Worm (Caenorhabditis elegans): ENCODE results near the gene faxc-2.
A peak's percentile ranks its signal among the peaks of the same experiment; 100 is the strongest.

The faxc-2 gene

ce11 chrII:13299166-13299805 is 9.8 kb upstream of the faxc-2 start:
- TF ChIP-seq snpc-4 (tag; optimal IDR thresholded peaks at IDR 0.05) (no peak), nhr-21 (tag; optimal IDR thresholded peaks at IDR 0.05) (no peak), fos-1 (tag; optimal IDR thresholded peaks at IDR 0.05) (peak; percentile 87), skn-1 (tag; optimal IDR thresholded peaks at IDR 0.05) (no peak), aly-2 (tag; optimal IDR thresholded peaks at IDR 0.05) (no peak), nhr-25 (tag; optimal IDR thresholded peaks at IDR 0.05) (no peak), peb-1 (tag; optimal IDR thresholded peaks at IDR 0.05) (no peak), F13H6.1 (tag; optimal IDR thresholded peaks at IDR 0.05) (no peak), sma-9 (GFP tag; optimal IDR thresholded peaks at IDR 0.05) (peak; percentile 56), sma-9 (tag; optimal IDR thresholded peaks at IDR 0.05) (no peak), mab-5 (tag; optimal IDR thresholded peaks at IDR 0.05) (no peak), crh-2 (tag; optimal IDR thresholded peaks at IDR 0.05) (peak; percentile 28), gmeb-1 (tag; optimal IDR thresholded peaks at IDR 0.05) (peak; percentile 12), nhr-12 (tag; optimal IDR thresholded peaks at IDR 0.05) (no peak), nhr-6 (tag; optimal IDR thresholded peaks at IDR 0.05) (no peak)

DNA sequence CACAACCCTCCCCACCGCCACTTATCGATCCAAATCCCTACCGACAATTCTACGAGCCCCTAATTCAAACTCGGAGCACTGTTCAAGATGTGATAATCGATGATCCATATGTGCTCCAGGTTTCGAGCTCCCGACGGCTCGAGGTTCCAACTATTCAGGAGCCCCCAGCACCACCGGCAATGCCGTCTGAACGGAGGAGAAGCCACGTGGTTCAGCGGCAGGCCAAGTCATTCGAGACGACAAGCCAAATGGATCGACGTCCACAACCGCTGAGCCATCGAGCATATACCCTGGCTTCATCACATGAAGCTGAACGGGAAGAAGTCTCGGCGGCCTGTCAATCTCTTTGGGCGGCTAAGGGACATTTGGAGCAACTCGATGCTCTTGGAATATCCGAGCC is 8.5 kb upstream of the faxc-2 start:
- TF ChIP-seq unc-39 (tag; optimal IDR thresholded peaks at IDR 0.05), result no peak
- TF ChIP-seq nhr-6 (tag; optimal IDR thresholded peaks at IDR 0.05), result no peak
- TF ChIP-seq unc-62 (GFP tag; optimal IDR thresholded peaks at IDR 0.05), result no peak
- no peak for TF ChIP-seq peb-1 (tag; optimal IDR thresholded peaks at IDR 0.05)
- TF ChIP-seq crh-2 (tag; optimal IDR thresholded peaks at IDR 0.05), result no peak
- TF ChIP-seq fos-1 (tag; optimal IDR thresholded peaks at IDR 0.05), result no peak
- no peak for TF ChIP-seq mab-5 (tag; optimal IDR thresholded peaks at IDR 0.05)
- no peak for TF ChIP-seq ceh-82 (tag; optimal IDR thresholded peaks at IDR 0.05)
- no peak for TF ChIP-seq F13H6.1 (tag; optimal IDR thresholded peaks at IDR 0.05)
- no peak for TF ChIP-seq skn-1 (tag; optimal IDR thresholded peaks at IDR 0.05)
- no peak for TF ChIP-seq nhr-237 (tag; optimal IDR thresholded peaks at IDR 0.05)
- TF ChIP-seq lin-39 (tag; optimal IDR thresholded peaks at IDR 0.05), result no peak
- no peak for TF ChIP-seq nhr-21 (tag; optimal IDR thresholded peaks at IDR 0.05)
- no peak for TF ChIP-seq R02D3.7 (tag; optimal IDR thresholded peaks at IDR 0.05)
- TF ChIP-seq zag-1 (tag; optimal IDR thresholded peaks at IDR 0.05), result no peak

DNA sequence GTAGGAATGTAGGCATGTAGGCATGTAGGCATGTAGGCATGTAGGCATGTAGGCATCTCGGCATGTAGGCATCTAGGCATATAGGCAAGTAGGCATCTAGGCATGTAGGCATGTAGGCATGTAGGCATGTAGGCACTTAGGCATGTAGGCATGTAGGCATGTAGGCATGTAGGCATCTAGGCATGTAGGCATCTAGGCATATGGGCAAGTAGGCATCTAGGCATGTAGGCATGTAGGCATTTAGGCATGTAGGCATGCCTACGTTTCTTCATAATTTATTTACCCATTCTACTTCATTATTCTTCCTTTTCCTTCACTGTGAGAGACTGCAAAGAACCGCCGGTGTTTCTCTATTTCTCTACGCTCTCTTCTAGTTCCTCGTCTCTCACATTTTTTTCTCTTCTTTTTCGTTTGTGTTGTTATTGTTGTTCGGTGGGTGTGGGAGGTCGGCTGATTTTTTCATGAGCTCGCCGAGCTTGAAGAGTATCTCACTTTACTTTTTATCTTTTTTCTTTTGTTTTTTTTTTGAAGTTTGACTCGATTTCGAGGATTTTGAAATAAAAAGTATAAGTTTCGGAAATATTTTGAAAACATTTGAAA is 4.7 kb upstream of the faxc-2 start:
- TF ChIP-seq C34F6.9 (tag; optimal IDR thresholded peaks at IDR 0.05) (peak; percentile 16), lin-13 (GFP tag; optimal IDR thresholded peaks at IDR 0.05) (no peak), ztf-4 (tag; optimal IDR thresholded peaks at IDR 0.05) (no peak), F13H6.1 (tag; optimal IDR thresholded peaks at IDR 0.05) (no peak), mdl-1 (tag; optimal IDR thresholded peaks at IDR 0.05) (no peak), nhr-11 (tag; optimal IDR thresholded peaks at IDR 0.05) (no peak), unc-55 (GFP tag; optimal IDR thresholded peaks at IDR 0.05) (peak; percentile 13)

- TF ChIP-seq ztf-1 (GFP tag; conservative IDR thresholded peaks at IDR 0.05) (no peak), lsy-2 (tag; optimal IDR thresholded peaks at IDR 0.05) (no peak), skn-1 (tag; optimal IDR thresholded peaks at IDR 0.05) (no peak), peb-1 (tag; optimal IDR thresholded peaks at IDR 0.05) (no peak)
These were observed 1.1 kb downstream of the faxc-2 start for ce11 chrII:13310230-13310629.

DNA sequence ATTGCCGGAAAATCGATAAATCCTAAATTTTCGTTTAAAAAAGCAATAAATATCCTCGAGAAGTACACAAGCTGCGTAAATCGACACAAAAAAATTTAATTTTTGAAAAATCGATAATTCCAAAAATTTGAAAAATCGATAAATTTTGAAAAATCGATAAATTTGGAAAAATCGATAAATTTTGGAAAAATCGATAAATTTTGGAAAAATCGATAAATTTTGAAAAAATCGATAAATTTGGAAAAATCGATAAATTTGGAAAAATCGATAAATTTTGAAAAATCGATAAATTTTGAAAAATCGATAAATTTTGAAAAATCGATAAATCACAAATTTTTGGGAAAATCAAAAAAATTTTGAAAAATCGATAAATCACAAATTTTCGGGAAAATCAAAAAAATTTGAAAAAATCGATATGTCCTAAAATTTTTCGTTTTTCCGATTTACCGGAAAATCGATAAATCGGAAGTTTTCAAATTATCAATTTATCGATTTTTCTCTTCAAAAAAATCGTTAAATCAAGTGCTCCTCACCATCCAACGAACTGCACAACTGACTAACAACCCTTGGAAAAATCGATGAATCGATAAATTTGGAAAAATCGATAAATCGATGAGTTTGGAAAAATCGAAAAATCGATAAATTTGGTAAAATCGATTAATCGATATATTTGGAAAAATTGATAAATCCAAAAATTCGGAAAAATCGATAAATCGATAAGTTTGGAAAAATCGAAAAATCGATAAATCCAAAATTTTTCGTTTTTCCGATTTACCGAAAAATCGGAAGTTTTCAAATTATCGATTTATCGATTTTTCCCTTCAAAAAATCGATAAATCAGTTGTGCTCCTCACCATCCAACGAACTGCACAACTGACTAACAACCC is 6.8 kb downstream of the faxc-2 start:
- TF ChIP-seq lsy-2 (tag; optimal IDR thresholded peaks at IDR 0.05) (no peak), mab-5 (tag; optimal IDR thresholded peaks at IDR 0.05) (no peak), gmeb-1 (tag; optimal IDR thresholded peaks at IDR 0.05) (no peak), lin-13 (GFP tag; optimal IDR thresholded peaks at IDR 0.05) (peak; percentile 19), mbf-1 (tag; optimal IDR thresholded peaks at IDR 0.05) (no peak), lin-39 (tag; optimal IDR thresholded peaks at IDR 0.05) (no peak)

Measured in whole organism, L2 larva.